Fruit fly (Drosophila melanogaster) whole organism, embryonic: ENCODE measurements around the gene RpS29.

Source experiments
- ATbp ChIP-seq: fragments of 200-800 bp; sonication (Bioruptor generic); optimal IDR thresholded peaks from 2 replicates; lab custom pipeline; 2017; ENCODE audit warnings: missing biosample characterization, mild to moderate bottlenecking, missing genetic modification characterization, missing genetic modification reagents
- BEAF-32 ChIP-seq: fragments of 200-800 bp; sonication (Bioruptor generic); optimal IDR thresholded peaks from 3 replicates; lab custom pipeline; 2017; ENCODE audit warnings: missing biosample characterization, missing genetic modification characterization, mild to moderate bottlenecking, moderate library complexity, missing genetic modification reagents
- CG10431 ChIP-seq: fragments of 200-800 bp; sonication (Bioruptor generic); optimal IDR thresholded peaks from 3 replicates; lab custom pipeline; 2018; ENCODE audit warnings: missing biosample characterization, mild to moderate bottlenecking, missing genetic modification characterization
- CG10543 ChIP-seq: fragments of 200-800 bp; sonication (Bioruptor generic); optimal IDR thresholded peaks from 3 replicates; lab custom pipeline; 2017; ENCODE audit warnings: missing biosample characterization, mild to moderate bottlenecking, missing genetic modification characterization, moderate library complexity
- CG12104 ChIP-seq: fragments of 200-800 bp; sonication (Bioruptor generic); optimal IDR thresholded peaks from 3 replicates; lab custom pipeline; 2016; ENCODE audit warnings: missing biosample characterization, missing genetic modification characterization
- CG12659 ChIP-seq: fragments of 200-800 bp; sonication (Bioruptor generic); optimal IDR thresholded peaks from 3 replicates; lab custom pipeline; 2017; ENCODE audit warnings: mild to moderate bottlenecking, missing biosample characterization, missing genetic modification reagents, missing genetic modification characterization
- CG12769 ChIP-seq: fragments of 200-800 bp; sonication (Bioruptor generic); optimal IDR thresholded peaks from 2 replicates; lab custom pipeline; 2019; ENCODE audit warnings: missing biosample characterization, mild to moderate bottlenecking, missing genetic modification characterization, moderate library complexity
- CG14441 ChIP-seq: fragments of 200-800 bp; sonication (Bioruptor generic); IDR thresholded peaks from 2 replicates; pipeline ENCODE4 v1.3.6; 2022; ENCODE audit warnings: missing biosample characterization, missing genetic modification characterization
- CG15073 ChIP-seq: fragments of 200-800 bp; sonication (Bioruptor generic); optimal IDR thresholded peaks from 2 replicates; lab custom pipeline; 2016; ENCODE audit warnings: missing biosample characterization, missing genetic modification characterization
- CG32532 ChIP-seq: fragments of 200-800 bp; sonication (Bioruptor generic); IDR thresholded peaks from 2 replicates; pipeline ENCODE4 v1.3.6; 2022; ENCODE audit warnings: missing biosample characterization, missing genetic modification characterization
- CG3995 ChIP-seq: fragments of 200-800 bp; sonication (Bioruptor generic); optimal IDR thresholded peaks from 3 replicates; lab custom pipeline; 2016; ENCODE audit warnings: missing biosample characterization, missing genetic modification characterization
- CG4360 ChIP-seq: fragments of 200-800 bp; sonication (Bioruptor generic); IDR thresholded peaks from 2 replicates; pipeline ENCODE4 v1.3.6; 2022; ENCODE audit warnings: missing biosample characterization, missing genetic modification characterization
- CG4707 ChIP-seq: fragments of 200-800 bp; sonication (Bioruptor generic); optimal IDR thresholded peaks from 2 replicates; lab custom pipeline; 2018; ENCODE audit warnings: missing biosample characterization, mild to moderate bottlenecking, missing genetic modification characterization, moderate library complexity
- CG6254 ChIP-seq: fragments of 200-800 bp; sonication (Bioruptor generic); optimal IDR thresholded peaks from 3 replicates; lab custom pipeline; 2017; ENCODE audit warnings: mild to moderate bottlenecking, missing biosample characterization, missing genetic modification reagents, missing genetic modification characterization
- CG6272 ChIP-seq: fragments of 200-800 bp; sonication (Bioruptor generic); IDR thresholded peaks from 2 replicates; pipeline ENCODE4 v1.3.6; 2022; ENCODE audit warnings: missing biosample characterization, missing genetic modification characterization
- CG6765 ChIP-seq: fragments of 200-800 bp; sonication (Bioruptor generic); optimal IDR thresholded peaks from 3 replicates; lab custom pipeline; 2017; ENCODE audit warnings: missing biosample characterization, mild to moderate bottlenecking, missing genetic modification characterization
- CG7357 ChIP-seq: fragments of 200-800 bp; sonication (Bioruptor generic); IDR thresholded peaks from 3 replicates; pipeline ENCODE4 v1.3.6; 2022; ENCODE audit warnings: missing biosample characterization, missing genetic modification characterization
- CG8089 ChIP-seq: fragments of 200-800 bp; sonication (Bioruptor generic); optimal IDR thresholded peaks from 3 replicates; lab custom pipeline; 2016; ENCODE audit warnings: missing biosample characterization, missing genetic modification characterization
- CG9817 ChIP-seq: fragments of 200-800 bp; sonication (Bioruptor generic); optimal IDR thresholded peaks from 2 replicates; lab custom pipeline; 2018; ENCODE audit warnings: missing biosample characterization, mild to moderate bottlenecking, missing genetic modification characterization, moderate library complexity
- CG9932 ChIP-seq: fragments of 200-800 bp; sonication (Bioruptor generic); IDR thresholded peaks from 2 replicates; pipeline ENCODE4 v1.3.6; 2022; ENCODE audit warnings: missing biosample characterization, missing genetic modification characterization
- CoRest ChIP-seq: fragments of 200-800 bp; sonication (Bioruptor generic); optimal IDR thresholded peaks from 3 replicates; lab custom pipeline; 2018; ENCODE audit warnings: missing biosample characterization, mild to moderate bottlenecking, missing genetic modification characterization, moderate library complexity
- CrebB ChIP-seq: fragments of 200-800 bp; sonication (Bioruptor generic); optimal IDR thresholded peaks from 3 replicates; lab custom pipeline; 2018; ENCODE audit warnings: missing biosample characterization, mild to moderate bottlenecking, missing genetic modification characterization
- Dbx ChIP-seq: fragments of 200-800 bp; sonication (Bioruptor generic); IDR thresholded peaks from 3 replicates; pipeline ENCODE4 v1.3.6; 2022; ENCODE audit warnings: missing biosample characterization, missing genetic modification characterization
- Fer2 ChIP-seq: fragments of 200-800 bp; sonication (Bioruptor generic); optimal IDR thresholded peaks from 2 replicates; lab custom pipeline; 2018; ENCODE audit warnings: missing biosample characterization, mild to moderate bottlenecking, missing genetic modification characterization, moderate library complexity
- HmgD ChIP-seq: fragments of 200-800 bp; sonication (Bioruptor generic); optimal IDR thresholded peaks from 3 replicates; lab custom pipeline; 2016; ENCODE audit warnings: missing biosample characterization, missing genetic modification characterization
- Hsf ChIP-seq: fragments of 200-800 bp; sonication (Bioruptor generic); optimal IDR thresholded peaks from 3 replicates; lab custom pipeline; 2016; ENCODE audit warnings: missing biosample characterization, missing genetic modification characterization
- MBD-R2 ChIP-seq: fragments of 200-800 bp; sonication (Bioruptor generic); IDR thresholded peaks from 2 replicates; pipeline ENCODE4 v1.3.6; 2022; ENCODE audit warnings: missing biosample characterization, missing genetic modification characterization
- MTF-1 ChIP-seq: fragments of 200-800 bp; sonication (Bioruptor generic); optimal IDR thresholded peaks from 2 replicates; lab custom pipeline; 2018; ENCODE audit warnings: missing biosample characterization, mild to moderate bottlenecking, missing genetic modification characterization, borderline replicate concordance
- Opbp ChIP-seq: fragments of 200-800 bp; sonication (Bioruptor generic); IDR thresholded peaks from 3 replicates; pipeline ENCODE4 v1.3.6; 2022; ENCODE audit warnings: missing biosample characterization, missing genetic modification characterization; ENCODE audit not compliant: partially characterized antibody
- Ssrp ChIP-seq: fragments of 200-800 bp; sonication (Bioruptor generic); optimal IDR thresholded peaks from 2 replicates; lab custom pipeline; 2018; ENCODE audit warnings: missing biosample characterization, mild to moderate bottlenecking, missing genetic modification characterization, moderate library complexity
- Xrp1 ChIP-seq: fragments of 200-800 bp; sonication (Bioruptor generic); IDR thresholded peaks from 2 replicates; pipeline ENCODE4 v1.3.6; 2022; ENCODE audit warnings: missing biosample characterization, missing genetic modification characterization
- az2 ChIP-seq: fragments of 200-800 bp; sonication (Bioruptor generic); optimal IDR thresholded peaks from 3 replicates; lab custom pipeline; 2016; ENCODE audit warnings: missing biosample characterization, missing genetic modification characterization
- bab2 ChIP-seq: fragments of 200-800 bp; sonication (Bioruptor generic); optimal IDR thresholded peaks from 2 replicates; lab custom pipeline; 2016; ENCODE audit warnings: missing biosample characterization, missing genetic modification characterization
- bcd ChIP-seq: fragments of 200-800 bp; sonication (Bioruptor generic); optimal IDR thresholded peaks from 2 replicates; lab custom pipeline; 2017; ENCODE audit warnings: missing biosample characterization, mild to moderate bottlenecking, missing genetic modification characterization
- chm ChIP-seq: fragments of 200-800 bp; sonication (Bioruptor generic); IDR thresholded peaks from 2 replicates; pipeline ENCODE4 v1.3.6; 2022; ENCODE audit warnings: missing biosample characterization, missing genetic modification characterization
- crc ChIP-seq: fragments of 200-800 bp; sonication (Bioruptor generic); optimal IDR thresholded peaks from 2 replicates; lab custom pipeline; 2016; ENCODE audit warnings: missing biosample characterization, missing genetic modification characterization
- dmrt99B ChIP-seq: fragments of 200-800 bp; sonication (Bioruptor generic); optimal IDR thresholded peaks from 2 replicates; lab custom pipeline; 2018; ENCODE audit warnings: missing biosample characterization, mild to moderate bottlenecking, missing genetic modification characterization, moderate library complexity
- kni ChIP-seq: fragments of 200-800 bp; sonication (Bioruptor generic); optimal IDR thresholded peaks from 3 replicates; lab custom pipeline; 2017; ENCODE audit warnings: mild to moderate bottlenecking, missing biosample characterization, missing genetic modification reagents, missing genetic modification characterization
- mld ChIP-seq: fragments of 200-800 bp; sonication (Bioruptor generic); IDR thresholded peaks from 3 replicates; pipeline ENCODE4 v1.3.6; 2022; ENCODE audit warnings: missing biosample characterization, missing genetic modification characterization; ENCODE audit not compliant: partially characterized antibody
- nau ChIP-seq: fragments of 200-800 bp; sonication (Bioruptor generic); optimal IDR thresholded peaks from 3 replicates; lab custom pipeline; 2017; ENCODE audit warnings: missing biosample characterization, mild to moderate bottlenecking, missing genetic modification characterization, missing genetic modification reagents
- oc ChIP-seq: fragments of 200-800 bp; sonication (Bioruptor generic); optimal IDR thresholded peaks from 2 replicates; lab custom pipeline; 2018; ENCODE audit warnings: missing biosample characterization, mild to moderate bottlenecking, missing genetic modification characterization, moderate library complexity
- pb ChIP-seq: fragments of 200-800 bp; sonication (Bioruptor generic); optimal IDR thresholded peaks from 3 replicates; lab custom pipeline; 2016; ENCODE audit warnings: missing biosample characterization, missing genetic modification characterization
- sd ChIP-seq: fragments of 200-800 bp; sonication (Bioruptor generic); optimal IDR thresholded peaks from 3 replicates; lab custom pipeline; 2018; ENCODE audit warnings: missing biosample characterization, mild to moderate bottlenecking, missing genetic modification characterization, moderate library complexity
- sens-2 ChIP-seq: fragments of 200-800 bp; sonication (Bioruptor generic); IDR thresholded peaks from 2 replicates; pipeline ENCODE4 v1.3.6; 2022; ENCODE audit warnings: missing biosample characterization, missing genetic modification characterization
- slou ChIP-seq: fragments of 200-800 bp; sonication (Bioruptor generic); optimal IDR thresholded peaks from 3 replicates; lab custom pipeline; 2016; ENCODE audit warnings: missing biosample characterization, missing genetic modification characterization
- tin ChIP-seq: fragments of 200-800 bp; sonication (Bioruptor generic); optimal IDR thresholded peaks from 3 replicates; lab custom pipeline; 2016; ENCODE audit warnings: missing biosample characterization, missing genetic modification characterization
- tna ChIP-seq: fragments of 200-800 bp; sonication (Bioruptor generic); IDR thresholded peaks from 2 replicates; pipeline ENCODE4 v1.3.6; 2022; ENCODE audit warnings: missing biosample characterization, missing genetic modification characterization; ENCODE audit not compliant: partially characterized antibody
- zen ChIP-seq: fragments of 200-800 bp; sonication (Bioruptor generic); optimal IDR thresholded peaks from 3 replicates; lab custom pipeline; 2018; ENCODE audit warnings: missing biosample characterization, mild to moderate bottlenecking, missing genetic modification characterization, moderate library complexity

The RpS29 gene

dm6 chr3R:9770127-9770526 lies 7.7 kb upstream of the RpS29 start (continued):
- TF ChIP-seq CG10543 (peak; percentile 72), CG6765 (GFP tag; lab: Kevin White, UChicago) (no peak), nau (GFP tag; lab: Kevin White, UChicago) (peak; percentile 30), zen (tag; lab: Kevin White, UChicago) (no peak), CG12769 (peak; percentile 80), CG32532 (GFP tag; lab: Robert Waterston, UW) (0 out of 2 replicates have a peak, but pooled peaks have one; percentile 24), sd (tag; lab: Kevin White, UChicago) (peak; percentile 98), ATbp (GFP tag; lab: Kevin White, UChicago) (no peak), CG12104 (GFP tag; lab: Kevin White, UChicago) (no peak)

DNA sequence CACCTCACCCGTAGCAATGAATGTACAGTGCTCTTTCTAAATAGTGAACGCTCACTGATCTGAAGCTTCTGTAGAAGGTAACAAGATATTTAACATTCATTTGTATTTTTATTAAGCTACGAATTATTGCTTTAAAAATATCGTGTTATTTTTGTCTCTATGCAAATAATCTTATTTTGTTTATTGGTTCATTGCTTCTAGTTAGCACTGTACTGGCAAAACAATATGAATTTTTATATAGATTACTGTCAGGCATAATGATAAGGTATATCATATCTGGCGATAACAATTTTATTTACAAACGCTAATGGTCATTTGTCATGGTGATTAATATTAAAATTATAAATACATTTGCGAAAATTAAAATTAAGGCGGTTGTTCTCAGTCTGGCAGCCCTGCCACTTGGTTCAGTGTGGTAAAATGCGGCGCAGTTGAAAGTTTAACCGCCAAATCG lies 6.3 kb upstream of the RpS29 start, which contains the start of gene CG9471:
Gene CG9471 (minus strand): TSS at position 24 of the 454 bp plus-strand sequence.
- TF ChIP-seq CG8089 (GFP tag; lab: Kevin White, UChicago) = peak; percentile 77
- peak; percentile 73 for TF ChIP-seq CG4707 (GFP tag; lab: Kevin White, UChicago)
- TF ChIP-seq az2 (GFP tag; lab: Kevin White, UChicago) = peak; percentile 93
- peak; percentile 93 for TF ChIP-seq CG9932 (GFP tag; lab: Robert Waterston, UW)
- peak; percentile 31 for TF ChIP-seq CG15073 (GFP tag; lab: Kevin White, UChicago)
- peak; percentile 88 for TF ChIP-seq CrebB (tag; lab: Kevin White, UChicago)
- TF ChIP-seq mld = no peak
- TF ChIP-seq slou (GFP tag; lab: Kevin White, UChicago) = peak; percentile 91
- TF ChIP-seq sens-2 (GFP tag; lab: Robert Waterston, UW) = peak; percentile 85
- peak; percentile 64 for TF ChIP-seq MTF-1 (GFP tag; lab: Kevin White, UChicago)
- TF ChIP-seq Dbx (GFP tag; lab: Robert Waterston, UW) = peak; percentile 91
- TF ChIP-seq CG4360 (GFP tag; lab: Robert Waterston, UW) = peak; percentile 61
- TF ChIP-seq CG10431 = peak; percentile 62
- TF ChIP-seq chm (GFP tag; lab: Robert Waterston, UW) = peak; percentile 93
- TF ChIP-seq oc (tag; lab: Kevin White, UChicago) = peak; percentile 83
- peak; percentile 87 for TF ChIP-seq bab2 (GFP tag; lab: Kevin White, UChicago)
- TF ChIP-seq CG14441 (GFP tag; lab: Robert Waterston, UW) = peak; percentile 91
- TF ChIP-seq dmrt99B (tag; lab: Kevin White, UChicago) = peak; percentile 91
- no peak for TF ChIP-seq tna (GFP tag; lab: Robert Waterston, UW)
- TF ChIP-seq Opbp = no peak
- TF ChIP-seq CG6272 (GFP tag; lab: Robert Waterston, UW) = peak; percentile 87
- TF ChIP-seq CG9817 (tag; lab: Kevin White, UChicago) = peak; percentile 92
- TF ChIP-seq CG10543 = peak; percentile 94
- TF ChIP-seq kni (GFP tag; lab: Kevin White, UChicago) = peak; percentile 30
- peak; percentile 88 for TF ChIP-seq tin (GFP tag; lab: Kevin White, UChicago)
- TF ChIP-seq bcd (GFP tag; lab: Kevin White, UChicago) = peak; percentile 87
- TF ChIP-seq CoRest (tag; lab: Kevin White, UChicago) = peak; percentile 91
- TF ChIP-seq CG6254 (GFP tag; lab: Kevin White, UChicago) = peak; percentile 72
- peak; percentile 37 for TF ChIP-seq BEAF-32 (GFP tag; lab: Kevin White, UChicago)
- peak; percentile 94 for TF ChIP-seq Hsf (GFP tag; lab: Kevin White, UChicago)
- TF ChIP-seq MBD-R2 (GFP tag; lab: Robert Waterston, UW) = peak; percentile 79
- peak; percentile 85 for TF ChIP-seq Fer2
- TF ChIP-seq Ssrp (tag; lab: Kevin White, UChicago) = peak; percentile 87
- peak; percentile 69 for TF ChIP-seq CG3995 (GFP tag; lab: Kevin White, UChicago)
- peak; percentile 95 for TF ChIP-seq Xrp1
- TF ChIP-seq CG7357 (GFP tag; lab: Robert Waterston, UW) = peak; percentile 83
- TF ChIP-seq CG12659 (GFP tag; lab: Kevin White, UChicago) = peak; percentile 93
- peak; percentile 73 for TF ChIP-seq pb (GFP tag; lab: Kevin White, UChicago)
- peak; percentile 85 for TF ChIP-seq crc (GFP tag; lab: Kevin White, UChicago)
- TF ChIP-seq HmgD (GFP tag; lab: Kevin White, UChicago) = peak; percentile 47
